Fruit fly (Drosophila melanogaster) whole organism, prepupa: ENCODE results near the gene Keap1.

Experiments
- CG10631 ChIP-seq: fragments of 200-800 bp; sonication (Bioruptor generic); optimal IDR thresholded peaks from 2 replicates; lab custom pipeline; 2016; ENCODE audit warnings: missing biosample characterization, missing genetic modification characterization
- CG10669 ChIP-seq: fragments of 200-800 bp; sonication (Bioruptor generic); optimal IDR thresholded peaks from 3 replicates; lab custom pipeline; 2018; ENCODE audit warnings: missing biosample characterization, mild to moderate bottlenecking, missing genetic modification characterization, moderate library complexity
- CG11294 ChIP-seq: fragments of 200-800 bp; sonication (Bioruptor generic); IDR thresholded peaks from 2 replicates; pipeline ENCODE4 v1.3.6; 2022; ENCODE audit warnings: missing biosample characterization, missing genetic modification characterization
- CG11762 ChIP-seq: fragments of 200-800 bp; sonication (Bioruptor generic); optimal IDR thresholded peaks from 3 replicates; lab custom pipeline; 2016; ENCODE audit warnings: missing biosample characterization, missing genetic modification characterization; ENCODE audit not compliant: insufficient read depth
- CG11902 ChIP-seq: fragments of 200-800 bp; sonication (Bioruptor generic); optimal IDR thresholded peaks from 3 replicates; lab custom pipeline; 2016; ENCODE audit warnings: missing biosample characterization, missing genetic modification characterization
- CG15336 ChIP-seq: fragments of 200-800 bp; sonication (Bioruptor generic); IDR thresholded peaks from 2 replicates; pipeline ENCODE4 v1.3.6; 2022; ENCODE audit warnings: missing biosample characterization, missing genetic modification characterization
- CG1621 ChIP-seq: fragments of 200-800 bp; sonication (Bioruptor generic); optimal IDR thresholded peaks from 3 replicates; lab custom pipeline; 2018; ENCODE audit warnings: missing biosample characterization, mild to moderate bottlenecking, missing genetic modification characterization
- CG16779 ChIP-seq: fragments of 200-800 bp; sonication (Bioruptor generic); optimal IDR thresholded peaks from 3 replicates; lab custom pipeline; 2017; ENCODE audit warnings: missing biosample characterization, mild to moderate bottlenecking, missing genetic modification characterization
- CG3032 ChIP-seq: fragments of 200-800 bp; optimal IDR thresholded peaks from 2 replicates; lab custom pipeline; 2019; ENCODE audit warnings: missing biosample characterization, mild to moderate bottlenecking, missing genetic modification characterization, moderate library complexity
- CG31627 ChIP-seq: fragments of 200-800 bp; sonication (Bioruptor generic); optimal IDR thresholded peaks from 3 replicates; lab custom pipeline; 2016; ENCODE audit warnings: missing biosample characterization, missing genetic modification characterization
- CG32006 ChIP-seq: fragments of 200-800 bp; sonication (Bioruptor generic); optimal IDR thresholded peaks from 3 replicates; lab custom pipeline; 2017; ENCODE audit warnings: missing biosample characterization, mild to moderate bottlenecking, missing genetic modification characterization
- CG34406 ChIP-seq: fragments of 200-800 bp; sonication (Bioruptor generic); optimal IDR thresholded peaks from 3 replicates; lab custom pipeline; 2016; ENCODE audit warnings: missing biosample characterization, missing genetic modification characterization
- CG3919 ChIP-seq: fragments of 200-800 bp; sonication (Bioruptor generic); optimal IDR thresholded peaks from 3 replicates; lab custom pipeline; 2016; ENCODE audit warnings: missing biosample characterization, missing genetic modification characterization
- CG4318 ChIP-seq: fragments of 200-800 bp; sonication (Bioruptor generic); optimal IDR thresholded peaks from 3 replicates; lab custom pipeline; 2017; ENCODE audit warnings: missing biosample characterization, mild to moderate bottlenecking, missing genetic modification characterization
- CG6163 ChIP-seq: fragments of 200-800 bp; sonication (Bioruptor generic); IDR thresholded peaks from 3 replicates; pipeline ENCODE4 v1.3.6; 2022; ENCODE audit warnings: missing biosample characterization, missing genetic modification characterization
- CG6792 ChIP-seq: fragments of 200-800 bp; sonication (Bioruptor generic); optimal IDR thresholded peaks from 3 replicates; lab custom pipeline; 2016; ENCODE audit warnings: missing biosample characterization, missing genetic modification characterization
- CG6808 ChIP-seq: fragments of 200-800 bp; sonication (Bioruptor generic); optimal IDR thresholded peaks from 3 replicates; lab custom pipeline; 2017; ENCODE audit warnings: missing biosample characterization, missing genetic modification characterization, mild to moderate bottlenecking, moderate library complexity, missing genetic modification reagents
- CG6854 ChIP-seq: fragments of 200-800 bp; sonication (Bioruptor generic); optimal IDR thresholded peaks from 2 replicates; lab custom pipeline; 2017; ENCODE audit warnings: missing biosample characterization, mild to moderate bottlenecking, missing genetic modification characterization
- CG7368 ChIP-seq: fragments of 200-800 bp; sonication (Bioruptor generic); optimal IDR thresholded peaks from 3 replicates; lab custom pipeline; 2016; ENCODE audit warnings: missing biosample characterization, missing genetic modification characterization
- CG8319 ChIP-seq: fragments of 200-800 bp; sonication (Bioruptor generic); optimal IDR thresholded peaks from 3 replicates; lab custom pipeline; 2016; ENCODE audit warnings: missing biosample characterization, missing genetic modification characterization
- CG8632 ChIP-seq: fragments of 200-800 bp; sonication (Bioruptor generic); optimal IDR thresholded peaks from 3 replicates; lab custom pipeline; 2016; ENCODE audit warnings: missing biosample characterization, missing genetic modification characterization
- CG9139 ChIP-seq: fragments of 200-800 bp; sonication (Bioruptor generic); optimal IDR thresholded peaks from 3 replicates; lab custom pipeline; 2017; ENCODE audit warnings: missing biosample characterization, mild to moderate bottlenecking, missing genetic modification characterization
- Eip93F ChIP-seq: fragments of 200-800 bp; sonication (Bioruptor generic); optimal IDR thresholded peaks from 2 replicates; lab custom pipeline; 2016; ENCODE audit warnings: missing biosample characterization, mild to moderate bottlenecking, missing genetic modification characterization
- Ets21C ChIP-seq: fragments of 200-800 bp; sonication (Bioruptor generic); optimal IDR thresholded peaks from 3 replicates; lab custom pipeline; 2016; ENCODE audit warnings: missing biosample characterization, missing genetic modification characterization
- Ets96B ChIP-seq: fragments of 200-800 bp; optimal IDR thresholded peaks from 2 replicates; lab custom pipeline; 2019; ENCODE audit warnings: missing biosample characterization, mild to moderate bottlenecking, missing genetic modification characterization, moderate library complexity
- Gug ChIP-seq: fragments of 200-800 bp; sonication (Bioruptor generic); IDR thresholded peaks from 2 replicates; pipeline ENCODE4 v1.3.6; 2022; ENCODE audit warnings: missing biosample characterization, missing genetic modification characterization
- Hr39 ChIP-seq: fragments of 200-800 bp; sonication (Bioruptor generic); optimal IDR thresholded peaks from 2 replicates; lab custom pipeline; 2016; ENCODE audit warnings: missing biosample characterization, missing genetic modification characterization
- Hr4 ChIP-seq: fragments of 200-800 bp; sonication (Bioruptor generic); optimal IDR thresholded peaks from 3 replicates; lab custom pipeline; 2016; ENCODE audit warnings: missing biosample characterization, missing genetic modification characterization
- OdsH ChIP-seq: fragments of 200-800 bp; sonication (Bioruptor generic); optimal IDR thresholded peaks from 3 replicates; lab custom pipeline; 2016; ENCODE audit warnings: missing biosample characterization, missing genetic modification characterization
- Smox ChIP-seq: fragments of 200-800 bp; sonication (Bioruptor generic); optimal IDR thresholded peaks from 3 replicates; lab custom pipeline; 2016; ENCODE audit warnings: missing biosample characterization, missing genetic modification characterization
- Sox102F ChIP-seq: fragments of 200-800 bp; sonication (Bioruptor generic); optimal IDR thresholded peaks from 2 replicates; lab custom pipeline; 2016; ENCODE audit warnings: missing biosample characterization, mild to moderate bottlenecking, missing genetic modification characterization
- Sox14 ChIP-seq: fragments of 200-800 bp; sonication (Bioruptor generic); optimal IDR thresholded peaks from 3 replicates; lab custom pipeline; 2016; ENCODE audit warnings: missing biosample characterization, missing genetic modification characterization
- Sox15 ChIP-seq: fragments of 200-800 bp; sonication (Bioruptor generic); optimal IDR thresholded peaks from 3 replicates; lab custom pipeline; 2016; ENCODE audit warnings: missing biosample characterization, missing genetic modification characterization
- achi ChIP-seq: fragments of 200-800 bp; sonication (Bioruptor generic); optimal IDR thresholded peaks from 3 replicates; lab custom pipeline; 2016; ENCODE audit warnings: missing biosample characterization, missing genetic modification characterization
- acj6 ChIP-seq: fragments of 200-800 bp; sonication (Bioruptor generic); optimal IDR thresholded peaks from 3 replicates; lab custom pipeline; 2016; ENCODE audit warnings: missing biosample characterization, missing genetic modification characterization
- cyc ChIP-seq: fragments of 200-800 bp; sonication (Bioruptor generic); optimal IDR thresholded peaks from 3 replicates; lab custom pipeline; 2016; ENCODE audit warnings: missing biosample characterization, missing genetic modification characterization
- dsx ChIP-seq: fragments of 200-800 bp; optimal IDR thresholded peaks from 3 replicates; lab custom pipeline; 2019; ENCODE audit warnings: missing biosample characterization, mild to moderate bottlenecking, missing genetic modification characterization, moderate library complexity; ENCODE audit not compliant: poor library complexity, severe bottlenecking
- eg ChIP-seq: fragments of 200-800 bp; sonication (Bioruptor generic); IDR thresholded peaks from 3 replicates; pipeline ENCODE4 v1.3.6; 2022; ENCODE audit warnings: missing biosample characterization, missing genetic modification characterization
- esn ChIP-seq: fragments of 200-800 bp; sonication (Bioruptor generic); optimal IDR thresholded peaks from 2 replicates; lab custom pipeline; 2016; ENCODE audit warnings: missing biosample characterization, mild to moderate bottlenecking, missing genetic modification characterization, moderate library complexity
- fd59A ChIP-seq: fragments of 200-800 bp; sonication (Bioruptor generic); optimal IDR thresholded peaks from 2 replicates; lab custom pipeline; 2017; ENCODE audit warnings: missing biosample characterization, mild to moderate bottlenecking, missing genetic modification characterization, missing genetic modification reagents
- lz ChIP-seq: fragments of 200-800 bp; sonication (Bioruptor generic); optimal IDR thresholded peaks from 3 replicates; lab custom pipeline; 2016; ENCODE audit warnings: missing biosample characterization, missing genetic modification characterization
- net ChIP-seq: fragments of 200-800 bp; sonication (Bioruptor generic); optimal IDR thresholded peaks from 3 replicates; lab custom pipeline; 2016; ENCODE audit warnings: missing biosample characterization, missing genetic modification characterization
- pdm3 ChIP-seq: fragments of 200-800 bp; sonication (Bioruptor generic); optimal IDR thresholded peaks from 3 replicates; lab custom pipeline; 2016; ENCODE audit warnings: missing biosample characterization, missing genetic modification characterization
- spab ChIP-seq: fragments of 200-800 bp; sonication (Bioruptor generic); optimal IDR thresholded peaks from 2 replicates; lab custom pipeline; 2017; ENCODE audit warnings: missing biosample characterization, mild to moderate bottlenecking, missing genetic modification characterization, missing genetic modification reagents
- topi ChIP-seq: fragments of 200-800 bp; sonication (Bioruptor generic); optimal IDR thresholded peaks from 3 replicates; lab custom pipeline; 2016; ENCODE audit warnings: missing biosample characterization, missing genetic modification characterization
- vri ChIP-seq: fragments of 200-800 bp; sonication (Bioruptor generic); optimal IDR thresholded peaks from 3 replicates; lab custom pipeline; 2016; ENCODE audit warnings: missing biosample characterization, mild to moderate bottlenecking, missing genetic modification characterization

Keap1 gene

DNA sequence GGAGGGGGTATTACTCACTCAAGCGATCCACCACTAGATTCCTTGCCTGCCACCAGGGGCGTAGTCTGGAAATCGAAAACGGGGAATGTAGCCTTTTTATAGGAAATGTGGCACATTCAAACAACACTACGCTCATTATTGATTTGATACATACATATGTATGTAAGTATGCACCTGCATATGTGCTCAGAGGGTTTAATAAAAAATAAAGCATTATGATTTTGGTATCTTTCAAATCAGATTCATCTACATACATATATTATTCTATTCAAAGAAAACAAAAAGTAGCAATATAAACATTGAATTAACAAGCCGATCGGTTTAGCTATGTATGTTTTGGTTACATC is 22.9 kb downstream of the Keap1 start (continued):
- no peak for TF ChIP-seq CG9139 (GFP tag; lab: Kevin White, UChicago)
- no peak for TF ChIP-seq net
- peak; percentile 55 for TF ChIP-seq CG3032
- peak; percentile 73 for TF ChIP-seq CG32006 (GFP tag; lab: Kevin White, UChicago)
- TF ChIP-seq Sox15 (GFP tag; lab: Kevin White, UChicago) = no peak
- TF ChIP-seq Ets21C (GFP tag; lab: Kevin White, UChicago) = peak; percentile 2
- TF ChIP-seq vri (GFP tag; lab: Kevin White, UChicago) = no peak
- no peak for TF ChIP-seq CG11294 (GFP tag; lab: Robert Waterston, UW)
- peak; percentile 62 for TF ChIP-seq CG10631 (GFP tag; lab: Kevin White, UChicago)
- no peak for TF ChIP-seq CG1621 (tag; lab: Kevin White, UChicago)
- TF ChIP-seq Ets96B (tag; lab: Kevin White, UChicago) = peak; percentile 49
- no peak for TF ChIP-seq CG8632 (GFP tag; lab: Kevin White, UChicago)
- no peak for TF ChIP-seq CG15336
- TF ChIP-seq topi = peak; percentile 20
- peak; percentile 32; the same call in 1 of the 3 replicates for TF ChIP-seq eg (GFP tag; lab: Robert Waterston, UW)
- peak; percentile 20 for TF ChIP-seq cyc (GFP tag; lab: Kevin White, UChicago)
- peak; percentile 46 for TF ChIP-seq Sox14 (GFP tag; lab: Kevin White, UChicago)
- no peak for TF ChIP-seq lz (GFP tag; lab: Kevin White, UChicago)
- TF ChIP-seq CG8319 (GFP tag; lab: Kevin White, UChicago) = no peak
- TF ChIP-seq CG7368 (GFP tag; lab: Kevin White, UChicago) = no peak
- no peak for TF ChIP-seq CG31627 (GFP tag; lab: Kevin White, UChicago)
- TF ChIP-seq Smox (GFP tag; lab: Kevin White, UChicago) = no peak
- TF ChIP-seq OdsH = peak; percentile 53
- peak; percentile 39; the same call in 1 of the 3 replicates for TF ChIP-seq CG6163 (GFP tag; lab: Robert Waterston, UW)
- peak; percentile 28 for TF ChIP-seq CG34406
- no peak for TF ChIP-seq CG6792
- TF ChIP-seq CG6854 (GFP tag; lab: Kevin White, UChicago) = no peak
- no peak for TF ChIP-seq esn (GFP tag; lab: Kevin White, UChicago)

dm6 chr3R:17056183-17056904 is 23.4 kb downstream of the Keap1 start:
- peak; percentile 64 for TF ChIP-seq CG16779 (tag; lab: Kevin White, UChicago)
- TF ChIP-seq spab = peak; percentile 21
- TF ChIP-seq CG31627 (GFP tag; lab: Kevin White, UChicago) = no peak
- TF ChIP-seq CG6854 (GFP tag; lab: Kevin White, UChicago) = peak; percentile 81
- TF ChIP-seq CG7368 (GFP tag; lab: Kevin White, UChicago) = peak; percentile 9
- peak; percentile 9 for TF ChIP-seq CG3032
- peak; percentile 69 for TF ChIP-seq CG6808
- no peak for TF ChIP-seq CG3919
- TF ChIP-seq Gug (GFP tag; lab: Robert Waterston, UW) = peak; percentile 39; the same call in 1 of the 2 replicates
- TF ChIP-seq lz (GFP tag; lab: Kevin White, UChicago) = no peak
- TF ChIP-seq pdm3 (GFP tag; lab: Kevin White, UChicago) = peak; percentile 8
- peak; percentile 72 for TF ChIP-seq CG1621 (tag; lab: Kevin White, UChicago)
- peak; percentile 65 for TF ChIP-seq CG9139 (GFP tag; lab: Kevin White, UChicago)
- no peak for TF ChIP-seq Hr39 (GFP tag; lab: Kevin White, UChicago)
- TF ChIP-seq CG10631 (GFP tag; lab: Kevin White, UChicago) = no peak
- TF ChIP-seq Ets21C (GFP tag; lab: Kevin White, UChicago) = no peak
- no peak for TF ChIP-seq CG11902 (GFP tag; lab: Kevin White, UChicago)
- TF ChIP-seq achi = no peak
- peak; percentile 53 for TF ChIP-seq Ets96B (tag; lab: Kevin White, UChicago)
- TF ChIP-seq Sox102F (GFP tag; lab: Kevin White, UChicago) = peak; percentile 40
- TF ChIP-seq esn (GFP tag; lab: Kevin White, UChicago) = peak; percentile 28
- peak; percentile 5 for TF ChIP-seq fd59A (GFP tag; lab: Kevin White, UChicago)
- TF ChIP-seq dsx (GFP tag; lab: Kevin White, UChicago) = peak; percentile 84
- TF ChIP-seq CG10669 (GFP tag; lab: Kevin White, UChicago) = no peak
- no peak for TF ChIP-seq CG4318
- TF ChIP-seq eg (GFP tag; lab: Robert Waterston, UW) = peak; percentile 71
- TF ChIP-seq Sox14 (GFP tag; lab: Kevin White, UChicago) = no peak
- TF ChIP-seq acj6 (GFP tag; lab: Kevin White, UChicago) = no peak
- TF ChIP-seq CG11762 (GFP tag; lab: Kevin White, UChicago) = no peak
- TF ChIP-seq OdsH = peak; percentile 1
- TF ChIP-seq vri (GFP tag; lab: Kevin White, UChicago) = peak; percentile 99
- peak; percentile 34 for TF ChIP-seq CG32006 (GFP tag; lab: Kevin White, UChicago)
- peak; percentile 56 for TF ChIP-seq net
- TF ChIP-seq CG15336 = peak; percentile 52; the same call in 1 of the 2 replicates
- TF ChIP-seq Hr4 (GFP tag; lab: Kevin White, UChicago) = no peak
- no peak for TF ChIP-seq Eip93F
